Fruit fly (Drosophila melanogaster) whole organism, wandering third instar larva: Measurements from ENCODE around the gene CG5151.

Experiments
- Abd-B ChIP-seq: fragments of >200 bp; optimal IDR thresholded peaks from 2 replicates; lab custom pipeline; 2017; ENCODE audit warnings: missing biosample characterization, missing genetic modification characterization
- CG32264 ChIP-seq: fragments of 200-800 bp; sonication (Bioruptor generic); optimal IDR thresholded peaks from 2 replicates; lab custom pipeline; 2016; ENCODE audit warnings: missing biosample characterization, missing genetic modification characterization
- CG9705 ChIP-seq: fragments of 200-800 bp; sonication (Bioruptor generic); optimal IDR thresholded peaks from 2 replicates; lab custom pipeline; 2018; ENCODE audit warnings: missing biosample characterization, mild to moderate bottlenecking, missing genetic modification characterization
- CrebA ChIP-seq: fragments of 200-800 bp; sonication (Bioruptor generic); optimal IDR thresholded peaks from 2 replicates; lab custom pipeline; 2016; ENCODE audit warnings: missing biosample characterization, mild to moderate bottlenecking, missing genetic modification characterization, borderline replicate concordance
- Dfd ChIP-seq: fragments of >200 bp; optimal IDR thresholded peaks from 2 replicates; lab custom pipeline; 2017; ENCODE audit warnings: missing biosample characterization, missing genetic modification characterization
- Dif ChIP-seq: fragments of 200-275, 200-300 bp; sonication (Bioruptor generic); optimal IDR thresholded peaks from 2 replicates; lab custom pipeline; 2018; ENCODE audit warnings: missing biosample characterization, missing genetic modification characterization; ENCODE audit not compliant: partially characterized antibody
- GATAd ChIP-seq: sonication (Bioruptor generic); optimal IDR thresholded peaks from 2 replicates; lab custom pipeline; 2016; ENCODE audit warnings: missing biosample characterization, missing genetic modification characterization
- HLH106 ChIP-seq: fragments of 200-800 bp; optimal IDR thresholded peaks from 3 replicates; lab custom pipeline; 2019; ENCODE audit warnings: missing biosample characterization, mild to moderate bottlenecking, missing genetic modification characterization, moderate library complexity
- Hnf4 ChIP-seq: fragments of 200-800 bp; sonication (Bioruptor generic); optimal IDR thresholded peaks from 2 replicates; lab custom pipeline; 2016; ENCODE audit warnings: missing biosample characterization, mild to moderate bottlenecking, missing genetic modification characterization
- Hr78 ChIP-seq: fragments of >200 bp; optimal IDR thresholded peaks from 2 replicates; lab custom pipeline; 2017; ENCODE audit warnings: missing biosample characterization, missing genetic modification characterization
- Hr83 ChIP-seq: fragments of 200-300 bp; sonication (Bioruptor generic); optimal IDR thresholded peaks from 2 replicates; lab custom pipeline; 2016; ENCODE audit warnings: missing biosample characterization, mild to moderate bottlenecking, missing genetic modification characterization, moderate library complexity; ENCODE audit not compliant: poor library complexity, severe bottlenecking
- Jra ChIP-seq: sonication (Bioruptor generic); optimal IDR thresholded peaks from 2 replicates; lab custom pipeline; 2016; ENCODE audit warnings: missing biosample characterization, missing genetic modification characterization
- Mio ChIP-seq: sonication (Bioruptor generic); optimal IDR thresholded peaks from 2 replicates; lab custom pipeline; 2016; ENCODE audit warnings: missing biosample characterization, missing genetic modification characterization
- Myc ChIP-seq: fragments of >200 bp; optimal IDR thresholded peaks from 2 replicates; lab custom pipeline; 2017
- N ChIP-seq: fragments of >200 bp; optimal IDR thresholded peaks from 2 replicates; lab custom pipeline; 2018; ENCODE audit warnings: missing biosample characterization, missing external identifiers, missing genetic modification characterization
- OdsH ChIP-seq: fragments of 200-800 bp; sonication (Bioruptor generic); optimal IDR thresholded peaks from 2 replicates; lab custom pipeline; 2016; ENCODE audit warnings: missing biosample characterization, mild to moderate bottlenecking, missing genetic modification characterization
- Rel ChIP-seq, 2 experiments: fragments of 200-800 bp; sonication (Bioruptor generic) in 1 of 2; optimal IDR thresholded peaks; 2 replicates in 1 of 2; 3 replicates in 1 of 2; lab custom pipeline; 2016 to 2019; ENCODE audit warnings: mild to moderate bottlenecking in 2 of 2, missing biosample characterization in 2 of 2, missing genetic modification characterization in 2 of 2, moderate library complexity in 1 of 2
- Sp1 ChIP-seq: fragments of 200-800 bp; sonication (Bioruptor generic); optimal IDR thresholded peaks from 3 replicates; lab custom pipeline; 2019; ENCODE audit warnings: missing biosample characterization, mild to moderate bottlenecking, missing genetic modification characterization, moderate library complexity
- Vsx2 ChIP-seq: fragments of 200-300, 225-300 bp; sonication (Bioruptor generic); optimal IDR thresholded peaks from 2 replicates; lab custom pipeline; 2018; ENCODE audit warnings: missing biosample characterization, missing genetic modification characterization; ENCODE audit not compliant: partially characterized antibody
- br ChIP-seq: fragments of 200-800 bp; sonication (Bioruptor generic); optimal IDR thresholded peaks from 2 replicates; lab custom pipeline; 2016; ENCODE audit warnings: missing biosample characterization, missing genetic modification characterization
- brk ChIP-seq: fragments of 200-800 bp; sonication (Bioruptor generic); optimal IDR thresholded peaks from 2 replicates; lab custom pipeline; 2016; ENCODE audit warnings: missing biosample characterization, mild to moderate bottlenecking, missing genetic modification characterization
- dl ChIP-seq, 2 experiments: fragments of 175-275, 200-275 bp in 1 of 2; fragments of 200-275 bp in 1 of 2; sonication (Bioruptor generic); optimal IDR thresholded peaks; lab custom pipeline; 2018; ENCODE audit warnings: mild to moderate bottlenecking in 2 of 2, missing biosample characterization in 2 of 2, missing genetic modification characterization in 2 of 2, moderate library complexity in 2 of 2; ENCODE audit not compliant: partially characterized antibody in 2 of 2, insufficient read depth in 1 of 2
- dmrt93B ChIP-seq: fragments of 200-800 bp; sonication (Bioruptor generic); optimal IDR thresholded peaks from 2 replicates; lab custom pipeline; 2018; ENCODE audit warnings: missing biosample characterization, mild to moderate bottlenecking, missing genetic modification characterization
- dsf ChIP-seq: sonication (Bioruptor generic); optimal IDR thresholded peaks from 2 replicates; lab custom pipeline; 2016; ENCODE audit warnings: missing biosample characterization, missing genetic modification characterization, borderline replicate concordance
- ey ChIP-seq: fragments of 200-800 bp; sonication (Bioruptor generic); optimal IDR thresholded peaks from 2 replicates; lab custom pipeline; 2016; ENCODE audit warnings: missing biosample characterization, missing genetic modification characterization
- foxo ChIP-seq, 2 experiments: fragments of 200-800 bp; sonication (Bioruptor generic); optimal IDR thresholded peaks; 2 replicates in 1 of 2; 3 replicates in 1 of 2; lab custom pipeline; 2016 to 2017; ENCODE audit warnings: missing biosample characterization in 2 of 2, missing genetic modification characterization in 2 of 2
- fru ChIP-seq: fragments of 200-800 bp; sonication (Bioruptor generic); optimal IDR thresholded peaks from 3 replicates; lab custom pipeline; 2016; ENCODE audit warnings: missing biosample characterization, mild to moderate bottlenecking, missing genetic modification characterization
- h ChIP-seq: fragments of 200-800 bp; sonication (Bioruptor generic); optimal IDR thresholded peaks from 3 replicates; lab custom pipeline; 2016; ENCODE audit warnings: missing biosample characterization, mild to moderate bottlenecking, missing genetic modification characterization
- jim ChIP-seq: fragments of 175-275, 200-325 bp; sonication (Bioruptor generic); optimal IDR thresholded peaks from 2 replicates; lab custom pipeline; 2016; ENCODE audit warnings: missing biosample characterization, mild to moderate bottlenecking, missing genetic modification characterization
- lola ChIP-seq: fragments of >200 bp; optimal IDR thresholded peaks from 2 replicates; lab custom pipeline; 2017; ENCODE audit warnings: missing biosample characterization, missing genetic modification characterization
- pan ChIP-seq: fragments of >200 bp; optimal IDR thresholded peaks from 2 replicates; lab custom pipeline; 2017
- psq ChIP-seq: fragments of 200-800 bp; sonication (Bioruptor generic); optimal IDR thresholded peaks from 3 replicates; lab custom pipeline; 2017; ENCODE audit warnings: missing biosample characterization, mild to moderate bottlenecking, missing genetic modification characterization, moderate library complexity
- rgr ChIP-seq: fragments of 200-800 bp; sonication (Bioruptor generic); optimal IDR thresholded peaks from 3 replicates; lab custom pipeline; 2016; ENCODE audit warnings: missing biosample characterization, mild to moderate bottlenecking, missing genetic modification characterization
- sage ChIP-seq: fragments of 200-800 bp; sonication (Bioruptor generic); optimal IDR thresholded peaks from 2 replicates; lab custom pipeline; 2016; ENCODE audit warnings: missing biosample characterization, mild to moderate bottlenecking, missing genetic modification characterization
- sv ChIP-seq: fragments of 200-800 bp; sonication (Bioruptor generic); optimal IDR thresholded peaks from 3 replicates; lab custom pipeline; 2016; ENCODE audit warnings: missing biosample characterization, missing genetic modification characterization
- tai ChIP-seq: sonication (Bioruptor generic); optimal IDR thresholded peaks from 2 replicates; lab custom pipeline; 2016; ENCODE audit warnings: missing biosample characterization, missing genetic modification characterization
- usp ChIP-seq: fragments of >200 bp; optimal IDR thresholded peaks from 2 replicates; lab custom pipeline; 2017; ENCODE audit warnings: missing biosample characterization, missing genetic modification characterization
- woc ChIP-seq: sonication (Bioruptor generic); optimal IDR thresholded peaks from 2 replicates; lab custom pipeline; 2016; ENCODE audit warnings: missing biosample characterization, mild to moderate bottlenecking, missing genetic modification characterization

The CG5151 gene

DNA sequence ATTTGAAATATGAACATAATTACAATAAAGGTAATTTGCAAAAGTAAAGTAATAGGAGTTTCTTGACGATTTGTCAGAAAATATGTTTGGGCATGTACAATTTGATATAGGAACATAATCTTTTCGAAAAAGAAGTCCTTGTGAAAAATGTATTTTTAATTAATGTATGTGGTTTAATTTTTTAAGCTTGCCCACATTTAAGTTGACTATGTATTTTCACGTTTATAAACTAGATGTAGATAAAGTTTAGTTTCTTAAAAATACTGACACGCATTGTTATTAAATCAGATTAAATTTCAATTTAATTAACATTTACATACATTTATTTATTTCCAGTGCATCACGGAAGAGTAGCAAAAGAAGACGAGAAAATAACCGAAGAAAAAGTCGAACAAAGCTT is 12.0 kb upstream of the CG5151 start:
- TF ChIP-seq fru (peak; percentile 71), br (GFP tag; lab: Kevin White, UChicago) (peak; percentile 61), dsf (GFP tag; lab: Kevin White, UChicago) (no peak), foxo (GFP tag; optimal IDR thresholded peaks at IDR 0.05; lab: Kevin White, UChicago) (peak in 1 of 2 experiments; percentile 57), Abd-B (GFP tag; lab: Kevin White, UChicago) (no peak), jim (no peak), dmrt93B (GFP tag; lab: Kevin White, UChicago) (peak; percentile 29), psq (GFP tag; lab: Kevin White, UChicago) (peak; percentile 41), Sp1 (GFP tag; lab: Kevin White, UChicago) (peak; percentile 82), brk (GFP tag; lab: Kevin White, UChicago) (peak; percentile 67), Mio (no peak), OdsH (peak; percentile 29), Hr83 (GFP tag; lab: Kevin White, UChicago) (no peak), N (GFP tag; lab: Kevin White, UChicago) (no peak), CG9705 (GFP tag; lab: Kevin White, UChicago) (no peak), rgr (GFP tag; lab: Kevin White, UChicago) (peak; percentile 59), tai (GFP tag; lab: Kevin White, UChicago) (peak; percentile 58), pan (lab: Kevin White, UChicago) (no peak), CG32264 (no peak), dl (GFP tag; optimal IDR thresholded peaks at IDR 0.05; lab: Kevin White, UChicago; ENCODE audit: insufficient read depth in 1 of 2, partially characterized antibody in 2 of 2) (no peak), h (GFP tag; lab: Kevin White, UChicago) (peak; percentile 64), Dfd (GFP tag; lab: Kevin White, UChicago) (no peak), Dif (GFP tag; lab: Kevin White, UChicago) (no peak), ey (GFP tag; lab: Kevin White, UChicago) (peak; percentile 50), usp (GFP tag; lab: Kevin White, UChicago) (no peak), HLH106 (peak; percentile 64), CrebA (GFP tag; lab: Kevin White, UChicago) (no peak), Hr78 (GFP tag; lab: Kevin White, UChicago) (no peak), woc (GFP tag; lab: Kevin White, UChicago) (peak; percentile 4), sage (no peak), Jra (peak; percentile 28), lola (GFP tag; lab: Kevin White, UChicago) (no peak), Hnf4 (GFP tag; lab: Kevin White, UChicago) (peak; percentile 18), sv (no peak), Vsx2 (no peak), Myc (lab: Kevin White, UChicago) (no peak), Rel (GFP tag; optimal IDR thresholded peaks at IDR 0.05; lab: Kevin White, UChicago) (no peak), Rel (tag; optimal IDR thresholded peaks at IDR 0.05; lab: Kevin White, UChicago) (no peak), GATAd (no peak)

DNA sequence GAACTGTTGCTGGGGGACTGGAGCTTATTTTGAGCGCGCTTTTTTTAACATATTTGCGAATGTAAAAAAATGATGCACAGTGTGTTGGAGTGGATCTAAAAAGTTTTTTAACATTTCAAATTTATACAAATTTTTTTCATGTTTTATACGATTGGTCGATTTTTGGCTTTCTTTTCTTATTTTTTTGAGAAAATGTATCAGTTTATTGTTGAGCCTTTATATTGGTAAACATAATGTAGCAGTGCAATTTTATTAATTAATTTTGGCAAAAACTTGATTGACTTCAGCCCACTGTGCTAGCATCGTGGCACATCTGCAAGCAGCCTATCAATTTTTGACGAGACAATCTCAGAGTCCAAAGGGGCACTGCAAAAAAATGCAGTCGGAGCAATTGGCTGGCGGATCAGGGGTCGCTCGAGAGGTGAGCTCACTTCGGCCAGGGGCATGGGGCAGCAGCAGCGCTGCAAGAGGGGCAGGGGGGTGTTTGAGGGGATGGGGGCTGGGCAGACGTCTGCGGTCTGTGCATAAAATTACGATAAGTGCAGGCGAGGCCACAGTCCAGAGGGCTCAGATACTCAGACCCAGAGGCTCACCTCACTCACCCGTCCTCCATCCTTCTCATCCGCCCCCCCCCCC is 11.2 kb upstream of the CG5151 start:
- TF ChIP-seq dsf (GFP tag; lab: Kevin White, UChicago), result no peak
- peak; percentile 61 for TF ChIP-seq CG32264
- no peak for TF ChIP-seq Dfd (GFP tag; lab: Kevin White, UChicago)
- peak; percentile 75 for TF ChIP-seq brk (GFP tag; lab: Kevin White, UChicago)
- no peak for TF ChIP-seq Mio
- TF ChIP-seq CG9705 (GFP tag; lab: Kevin White, UChicago), result peak; percentile 34
- TF ChIP-seq Rel (GFP tag; optimal IDR thresholded peaks at IDR 0.05; lab: Kevin White, UChicago), result peak; percentile 28
- peak; percentile 40 for TF ChIP-seq Rel (tag; optimal IDR thresholded peaks at IDR 0.05; lab: Kevin White, UChicago)
- no peak for TF ChIP-seq sv
- TF ChIP-seq HLH106, result peak; percentile 80
- TF ChIP-seq dmrt93B (GFP tag; lab: Kevin White, UChicago), result peak; percentile 55
- no peak for TF ChIP-seq Hr78 (GFP tag; lab: Kevin White, UChicago)
- TF ChIP-seq pan (lab: Kevin White, UChicago), result no peak
- TF ChIP-seq Abd-B (GFP tag; lab: Kevin White, UChicago), result no peak
- TF ChIP-seq dl (GFP tag; optimal IDR thresholded peaks at IDR 0.05; lab: Kevin White, UChicago; ENCODE audit: insufficient read depth in 1 of 2, partially characterized antibody in 2 of 2), result peak in 1 of 2 experiments; percentile 18
- TF ChIP-seq GATAd, result no peak
- TF ChIP-seq N (GFP tag; lab: Kevin White, UChicago), result no peak
- TF ChIP-seq Myc (lab: Kevin White, UChicago), result no peak
- TF ChIP-seq Hr83 (GFP tag; lab: Kevin White, UChicago), result peak; percentile 23
- TF ChIP-seq ey (GFP tag; lab: Kevin White, UChicago), result peak; percentile 87
- TF ChIP-seq h (GFP tag; lab: Kevin White, UChicago), result peak; percentile 87
- peak; percentile 73 for TF ChIP-seq Hnf4 (GFP tag; lab: Kevin White, UChicago)
- TF ChIP-seq psq (GFP tag; lab: Kevin White, UChicago), result peak; percentile 76
- no peak for TF ChIP-seq lola (GFP tag; lab: Kevin White, UChicago)
- TF ChIP-seq OdsH, result peak; percentile 87
- no peak for TF ChIP-seq jim
- peak; percentile 91 for TF ChIP-seq fru
- TF ChIP-seq usp (GFP tag; lab: Kevin White, UChicago), result no peak
- no peak for TF ChIP-seq Dif (GFP tag; lab: Kevin White, UChicago)
- TF ChIP-seq Jra, result peak; percentile 40
- TF ChIP-seq br (GFP tag; lab: Kevin White, UChicago), result peak; percentile 84
- TF ChIP-seq CrebA (GFP tag; lab: Kevin White, UChicago), result peak; percentile 66
- peak; percentile 44 for TF ChIP-seq tai (GFP tag; lab: Kevin White, UChicago)
- peak in 1 of 2 experiments; percentile 83 for TF ChIP-seq foxo (GFP tag; optimal IDR thresholded peaks at IDR 0.05; lab: Kevin White, UChicago)
- peak; percentile 85 for TF ChIP-seq sage
- no peak for TF ChIP-seq Vsx2
- peak; percentile 85 for TF ChIP-seq Sp1 (GFP tag; lab: Kevin White, UChicago)
- TF ChIP-seq woc (GFP tag; lab: Kevin White, UChicago), result peak; percentile 92
- peak; percentile 83 for TF ChIP-seq rgr (GFP tag; lab: Kevin White, UChicago)
- TF ChIP-seq, all 38 proteins: peak for 23
